Worm (Caenorhabditis elegans): ENCODE data around the gene ddo-3.

DNA sequence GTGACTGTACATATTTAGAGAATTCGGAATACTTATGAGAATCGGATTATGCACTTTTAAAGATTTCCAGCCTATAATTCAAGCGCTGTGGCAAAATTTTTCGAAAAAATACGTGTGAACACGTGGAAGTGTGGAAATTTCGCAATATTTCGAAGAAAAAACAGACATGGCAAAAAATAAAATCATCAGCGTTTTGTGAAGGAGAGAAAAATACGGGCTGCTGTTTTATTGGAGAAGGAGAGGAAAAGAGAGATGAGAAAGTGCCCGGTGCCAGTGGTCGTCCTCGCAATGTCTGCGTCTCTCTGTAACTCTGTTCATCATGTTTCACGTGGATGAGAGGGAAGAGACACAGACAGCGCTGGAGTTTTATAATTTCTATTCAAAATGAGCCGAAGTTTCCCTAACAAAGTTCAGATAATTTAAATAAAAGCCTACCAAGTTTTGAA lies 18.4 kb downstream of the ddo-3 start:
- TF ChIP-seq nhr-11 (tag; optimal IDR thresholded peaks at IDR 0.05), result peak; percentile 29
- no peak for TF ChIP-seq F44E2.7 (GFP tag; IDR thresholded peaks at IDR 0.05)
- no peak for TF ChIP-seq aha-1 (tag)
- TF ChIP-seq ama-1 (optimal IDR thresholded peaks at IDR 0.05), result peak; percentile 95

Measured in whole organism, L4 larva.